Worm (Caenorhabditis elegans): ENCODE measurements around the gene fdgt-2.

Gene fdgt-2

DNA sequence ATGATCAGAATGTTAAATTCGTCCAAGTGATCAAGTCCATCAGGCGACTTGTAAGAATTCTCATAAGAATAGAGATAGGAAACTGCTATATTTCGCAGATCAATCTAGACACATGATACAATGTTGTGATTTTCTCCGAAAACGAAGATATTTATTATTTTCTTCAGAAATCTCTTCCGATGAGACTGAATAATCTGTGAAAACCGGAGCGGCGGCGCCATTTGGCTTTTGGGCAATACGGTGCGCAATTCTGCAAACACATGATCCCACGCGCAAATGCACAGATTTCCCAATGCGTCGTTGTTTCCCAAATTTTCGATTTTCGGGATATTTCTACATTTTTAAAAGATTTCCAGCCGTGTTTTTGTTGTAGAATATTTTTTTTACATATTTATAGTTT is 24.8 kb downstream of the fdgt-2 start (continued):
- TF ChIP-seq unc-62 (GFP tag; optimal IDR thresholded peaks at IDR 0.05), result no peak
- no peak for TF ChIP-seq ceh-58 (GFP tag; IDR thresholded peaks at IDR 0.05)
- no peak for TF ChIP-seq C06A6.2 (GFP tag; conservative IDR thresholded peaks at IDR 0.05)
- TF ChIP-seq lsy-27 (tag; optimal IDR thresholded peaks at IDR 0.05; ENCODE audit: borderline replicate concordance, insufficient read depth), result no peak
- no peak for TF ChIP-seq hrde-1 (tag; optimal IDR thresholded peaks at IDR 0.05; ENCODE audit: borderline replicate concordance)
- no peak for TF ChIP-seq Y53G8AR.9 (GFP tag; conservative IDR thresholded peaks at IDR 0.05)
- no peak for TF ChIP-seq ztf-3 (GFP tag; optimal IDR thresholded peaks at IDR 0.05)
- TF ChIP-seq lin-35 (GFP tag; optimal IDR thresholded peaks at IDR 0.05), result peak in 1 of 3 experiments; percentile 7
- no peak for TF ChIP-seq ccch-3 (GFP tag; optimal IDR thresholded peaks at IDR 0.05)
- TF ChIP-seq ztf-28 (GFP tag; IDR thresholded peaks at IDR 0.05), result no peak
- TF ChIP-seq atf-7 (tag; optimal IDR thresholded peaks at IDR 0.05), result no peak
- no peak for TF ChIP-seq F52B5.7 (tag; optimal IDR thresholded peaks at IDR 0.05)
- TF ChIP-seq hmg-1.2 (GFP tag; IDR thresholded peaks at IDR 0.05), result peak; percentile 28; the same call in 1 of the 2 replicates
- TF ChIP-seq Y95B8A.8 (GFP tag; IDR thresholded peaks at IDR 0.05), result no peak
- TF ChIP-seq ceh-27 (GFP tag; optimal IDR thresholded peaks at IDR 0.05), result no peak
- TF ChIP-seq F39B2.1 (GFP tag; IDR thresholded peaks at IDR 0.05), result no peak
- TF ChIP-seq D2030.7 (GFP tag; IDR thresholded peaks at IDR 0.05), result 0 out of 2 replicates have a peak, but pooled peaks have one; percentile 17
- no peak for TF ChIP-seq mel-28 (tag; optimal IDR thresholded peaks at IDR 0.05; ENCODE audit: borderline replicate concordance)
- no peak for TF ChIP-seq rpc-1 (optimal IDR thresholded peaks at IDR 0.05)
- no peak for TF ChIP-seq rpc-1 (tag; optimal IDR thresholded peaks at IDR 0.05)
- no peak for TF ChIP-seq madf-3 (GFP tag; IDR thresholded peaks at IDR 0.05)
- TF ChIP-seq K11D2.4 (GFP tag; IDR thresholded peaks at IDR 0.05), result no peak
- peak; percentile 70; the same call in 1 of the 2 replicates for TF ChIP-seq madf-6 (GFP tag; IDR thresholded peaks at IDR 0.05)
- no peak for TF ChIP-seq athp-1 (tag; optimal IDR thresholded peaks at IDR 0.05)
- TF ChIP-seq lin-40 (tag; optimal IDR thresholded peaks at IDR 0.05), result peak; percentile 27
- no peak for TF ChIP-seq Y67H2A.10 (GFP tag; conservative IDR thresholded peaks at IDR 0.05)
- no peak for TF ChIP-seq egl-18 (GFP tag; IDR thresholded peaks at IDR 0.05)
- TF ChIP-seq nfyb-1 (GFP tag; IDR thresholded peaks at IDR 0.05), result peak; percentile 17; the same call in 1 of the 2 replicates
- TF ChIP-seq F49E8.2 (tag; optimal IDR thresholded peaks at IDR 0.05; ENCODE audit: insufficient read depth), result no peak
- TF ChIP-seq let-526 (GFP tag; IDR thresholded peaks at IDR 0.05), result no peak
- no peak for TF ChIP-seq fkh-3 (tag; optimal IDR thresholded peaks at IDR 0.05)
- no peak for TF ChIP-seq nhr-90 (tag; optimal IDR thresholded peaks at IDR 0.05)
- TF ChIP-seq unc-130 (GFP tag; optimal IDR thresholded peaks at IDR 0.05), result no peak
- peak; percentile 30; the same call in 1 of the 2 replicates for TF ChIP-seq cebp-1 (GFP tag; IDR thresholded peaks at IDR 0.05)
- peak; percentile 80 for TF ChIP-seq cebp-1 (tag; optimal IDR thresholded peaks at IDR 0.05)
- TF ChIP-seq ZK185.1 (tag; optimal IDR thresholded peaks at IDR 0.05; ENCODE audit: poor library complexity, severe bottlenecking), result no peak
- no peak for TF ChIP-seq tbx-9 (tag; optimal IDR thresholded peaks at IDR 0.05; ENCODE audit: borderline replicate concordance)
- TF ChIP-seq K12H6.12 (tag; optimal IDR thresholded peaks at IDR 0.05), result no peak
- TF ChIP-seq ets-4 (GFP tag; optimal IDR thresholded peaks at IDR 0.05), result no peak
- TF ChIP-seq lin-54 (GFP tag; optimal IDR thresholded peaks at IDR 0.05), result peak; percentile 41
- TF ChIP-seq nfya-2 (GFP tag; IDR thresholded peaks at IDR 0.05), result no peak
- no peak for TF ChIP-seq mes-4 (tag; optimal IDR thresholded peaks at IDR 0.05)
- TF ChIP-seq T07F8.4 (tag; optimal IDR thresholded peaks at IDR 0.05), result no peak
- no peak for TF ChIP-seq repo-1 (tag; optimal IDR thresholded peaks at IDR 0.05)
- TF ChIP-seq somi-1 (GFP tag; optimal IDR thresholded peaks at IDR 0.05), result no peak
- TF ChIP-seq egl-44 (GFP tag; IDR thresholded peaks at IDR 0.05), result no peak
- 0 out of 2 replicates have a peak, but pooled peaks have one; percentile 47 for TF ChIP-seq aptf-2 (GFP tag; conservative IDR thresholded peaks at IDR 0.05)
- no peak for TF ChIP-seq lir-1 (GFP tag; conservative IDR thresholded peaks at IDR 0.05)
- TF ChIP-seq ztf-22 (GFP tag; optimal IDR thresholded peaks at IDR 0.05), result no peak

Measured in whole organism, young adult.